Worm (Caenorhabditis elegans): ENCODE measurements around the gene F58B4.7.

The F58B4.7 gene

DNA sequence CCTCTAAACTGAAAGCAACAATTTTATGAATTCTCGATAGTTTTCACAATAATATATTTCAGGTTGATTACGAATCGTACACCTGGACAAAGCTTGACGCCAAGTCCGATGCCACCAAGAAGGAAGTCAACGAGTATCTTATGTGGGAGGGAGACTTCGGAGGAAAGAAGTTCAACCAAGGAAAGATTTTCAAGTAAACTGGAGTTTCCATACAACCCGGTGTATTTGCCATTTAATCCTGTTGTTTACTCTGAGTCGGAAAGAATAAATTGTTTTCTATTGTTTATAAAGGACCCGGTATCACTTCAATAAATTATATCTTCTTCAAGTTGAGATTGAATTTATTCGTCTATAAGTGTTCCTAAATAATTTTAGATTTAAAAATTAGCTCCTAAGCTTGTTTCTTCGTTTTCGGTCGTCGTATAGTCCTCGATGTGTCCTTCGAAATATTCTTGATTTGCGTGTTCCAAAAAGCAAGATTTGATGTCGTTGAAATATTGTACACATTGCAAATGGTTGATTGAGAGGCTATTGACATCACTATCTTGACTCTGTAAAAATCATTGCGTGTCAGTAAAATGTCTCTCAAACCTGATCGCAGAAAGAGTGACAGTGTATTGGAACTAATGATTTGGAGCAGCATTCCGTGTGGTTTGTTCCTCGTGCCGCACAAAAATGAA lies 44.6 kb upstream of the F58B4.7 start (continued):
- TF ChIP-seq snpc-4 (GFP tag; optimal IDR thresholded peaks at IDR 0.05) (no peak), snpc-4 (tag; optimal IDR thresholded peaks at IDR 0.05) (peak in 1 of 4 experiments; percentile 51), nhr-80 (tag; optimal IDR thresholded peaks at IDR 0.05) (peak; percentile 99), ama-1 (optimal IDR thresholded peaks at IDR 0.05) (no peak), ama-1 (GFP tag; optimal IDR thresholded peaks at IDR 0.05) (peak in 1 of 2 experiments; percentile 92), let-607 (tag; optimal IDR thresholded peaks at IDR 0.05) (peak; percentile 98 to 99), repo-1 (tag; optimal IDR thresholded peaks at IDR 0.05) (peak; percentile 74), nhr-90 (tag; optimal IDR thresholded peaks at IDR 0.05) (no peak), mcd-1 (GFP tag; IDR thresholded peaks at IDR 0.05) (peak; percentile 22; the same call in 1 of the 2 replicates), unc-130 (GFP tag; optimal IDR thresholded peaks at IDR 0.05) (peak; percentile 51), dpff-1 (tag; optimal IDR thresholded peaks at IDR 0.05) (no peak), madf-3 (GFP tag; IDR thresholded peaks at IDR 0.05) (0 out of 2 replicates have a peak, but pooled peaks have one; percentile 15), B0019.2 (GFP tag; conservative IDR thresholded peaks at IDR 0.05) (no peak), rec-8 (tag; optimal IDR thresholded peaks at IDR 0.05) (no peak), B0336.3 (GFP tag; IDR thresholded peaks at IDR 0.05) (no peak; the same call in 1 of the 2 replicates), akir-1 (GFP tag; optimal IDR thresholded peaks at IDR 0.05) (no peak), lir-1 (GFP tag; conservative IDR thresholded peaks at IDR 0.05) (no peak), Y53F4B.3 (GFP tag; IDR thresholded peaks at IDR 0.05) (no peak), T07F8.4 (tag; optimal IDR thresholded peaks at IDR 0.05) (peak; percentile 38), lin-35 (GFP tag; optimal IDR thresholded peaks at IDR 0.05) (peak in 1 of 3 experiments; percentile 55), lsl-1 (GFP tag; optimal IDR thresholded peaks at IDR 0.05) (no peak), cebp-1 (GFP tag; IDR thresholded peaks at IDR 0.05) (no peak), cebp-1 (tag; optimal IDR thresholded peaks at IDR 0.05) (no peak), pha-4 (tag; optimal IDR thresholded peaks at IDR 0.05) (peak; percentile 89), Y53G8AR.9 (GFP tag; conservative IDR thresholded peaks at IDR 0.05) (0 out of 2 replicates have a peak, but pooled peaks have one; percentile 66), ceh-100 (GFP tag; IDR thresholded peaks at IDR 0.05) (0 out of 2 replicates have a peak, but pooled peaks have one; percentile 18), sea-2 (GFP tag; IDR thresholded peaks at IDR 0.05) (no peak), lag-1 (GFP tag; IDR thresholded peaks at IDR 0.05) (no peak), bed-1 (GFP tag; IDR thresholded peaks at IDR 0.05) (no peak), madf-6 (GFP tag; IDR thresholded peaks at IDR 0.05) (peak; percentile 69), hrde-1 (tag; optimal IDR thresholded peaks at IDR 0.05; ENCODE audit: borderline replicate concordance) (peak; percentile 43), sptf-2 (GFP tag; optimal IDR thresholded peaks at IDR 0.05) (no peak), ZK185.1 (tag; optimal IDR thresholded peaks at IDR 0.05; ENCODE audit: poor library complexity, severe bottlenecking) (peak; percentile 27), atf-7 (tag; optimal IDR thresholded peaks at IDR 0.05) (peak; percentile 78), hlh-12 (tag; optimal IDR thresholded peaks at IDR 0.05) (no peak), die-1 (tag; optimal IDR thresholded peaks at IDR 0.05) (no peak), chd-7 (tag; optimal IDR thresholded peaks at IDR 0.05) (peak; percentile 57), D2030.7 (GFP tag; IDR thresholded peaks at IDR 0.05) (0 out of 2 replicates have a peak, but pooled peaks have one; percentile 11), tbp1 (GFP tag; optimal IDR thresholded peaks at IDR 0.05) (no peak), aptf-3 (GFP tag; IDR thresholded peaks at IDR 0.05) (no peak), rcor-1 (GFP tag; IDR thresholded peaks at IDR 0.05) (no peak), ceh-40 (GFP tag; IDR thresholded peaks at IDR 0.05) (no peak), ceh-79 (tag; optimal IDR thresholded peaks at IDR 0.05) (no peak), ekl-4 (GFP tag; IDR thresholded peaks at IDR 0.05) (0 out of 2 replicates have a peak, but pooled peaks have one; percentile 26), aptf-2 (GFP tag; conservative IDR thresholded peaks at IDR 0.05) (no peak), nhr-179 (tag; optimal IDR thresholded peaks at IDR 0.05) (no peak), K12H6.12 (tag; optimal IDR thresholded peaks at IDR 0.05) (no peak), hmg-20 (GFP tag; IDR thresholded peaks at IDR 0.05) (no peak)

All from whole organism, young adult.